Worm (Caenorhabditis elegans) whole organism, young adult: Measurements from ENCODE around the gene mua-6.
A peak's percentile ranks its signal among the peaks of the same experiment; 100 is the strongest.

Experiments
- B0261.1 ChIP-seq: sonication (generic microtip); optimal IDR thresholded peaks from 2 replicates; lab custom pipeline; 2016; ENCODE audit warnings: mild to moderate bottlenecking, missing genetic modification characterization, moderate library complexity, missing compliant biosample characterization
- B0336.3 ChIP-seq: fragments of 200-800 bp; sonication (Bioruptor generic); IDR thresholded peaks from 2 replicates; pipeline ENCODE4 v1.3.6; 2022; ENCODE audit warnings: missing genetic modification characterization, missing compliant biosample characterization
- C06A6.2 ChIP-seq: fragments of 200-800 bp; sonication (Bioruptor generic); conservative IDR thresholded peaks from 2 replicates; pipeline ENCODE4 v1.3.6; 2022; ENCODE audit warnings: missing genetic modification characterization, missing compliant biosample characterization
- D2030.7 ChIP-seq: fragments of 200-800 bp; sonication (Bioruptor generic); IDR thresholded peaks from 2 replicates; pipeline ENCODE4 v1.3.6; 2022; ENCODE audit warnings: missing genetic modification reagents, missing genetic modification characterization, missing compliant biosample characterization
- F10E7.11 ChIP-seq: sonication (generic microtip); optimal IDR thresholded peaks from 2 replicates; lab custom pipeline; 2017; ENCODE audit warnings: mild to moderate bottlenecking, missing genetic modification characterization, moderate library complexity, missing compliant biosample characterization
- F23B12.7 ChIP-seq: sonication (generic microtip); optimal IDR thresholded peaks from 2 replicates; lab custom pipeline; 2017; ENCODE audit warnings: missing genetic modification characterization, mild to moderate bottlenecking, missing compliant biosample characterization, antibody characterized with exemption, moderate library complexity; ENCODE audit not compliant: insufficient read depth
- F33H1.4 ChIP-seq: fragments of 200-800 bp; sonication (Bioruptor generic); IDR thresholded peaks from 2 replicates; pipeline ENCODE4 v1.3.6; 2022; ENCODE audit warnings: missing genetic modification reagents, missing genetic modification characterization, missing compliant biosample characterization
- F37B4.10 ChIP-seq: fragments of 200-800 bp; sonication (Bioruptor generic); IDR thresholded peaks from 2 replicates; pipeline ENCODE4 v1.3.6; 2022; ENCODE audit warnings: missing genetic modification characterization, missing compliant biosample characterization
- F55B11.4 ChIP-seq: sonication (generic microtip); optimal IDR thresholded peaks from 2 replicates; lab custom pipeline; 2016; ENCODE audit warnings: missing compliant biosample characterization, missing genetic modification characterization, borderline replicate concordance; ENCODE audit not compliant: insufficient read depth
- K11D2.4 ChIP-seq: fragments of 200-800 bp; sonication (Bioruptor generic); IDR thresholded peaks from 2 replicates; pipeline ENCODE4 v1.3.6; 2022; ENCODE audit warnings: missing genetic modification reagents, missing genetic modification characterization, missing compliant biosample characterization
- Y67H2A.10 ChIP-seq: fragments of 200-800 bp; sonication (Bioruptor generic); conservative IDR thresholded peaks from 2 replicates; pipeline ENCODE4 v1.3.6; 2022; ENCODE audit warnings: missing genetic modification reagents, missing genetic modification characterization, missing compliant biosample characterization
- Y95B8A.8 ChIP-seq: fragments of 200-800 bp; sonication (Bioruptor generic); IDR thresholded peaks from 2 replicates; pipeline ENCODE4 v1.3.6; 2022; ENCODE audit warnings: missing genetic modification reagents, missing genetic modification characterization, missing compliant biosample characterization
- akir-1 ChIP-seq: fragments of 200-800 bp; sonication (Bioruptor generic); optimal IDR thresholded peaks from 2 replicates; lab custom pipeline; 2018; ENCODE audit warnings: mild to moderate bottlenecking, missing genetic modification characterization, moderate library complexity, missing compliant biosample characterization
- aptf-2 ChIP-seq: fragments of 200-800 bp; sonication (Bioruptor generic); conservative IDR thresholded peaks from 2 replicates; pipeline ENCODE4 v1.3.6; 2022; ENCODE audit warnings: missing genetic modification reagents, missing genetic modification characterization, missing compliant biosample characterization
- aptf-3 ChIP-seq: fragments of 200-800 bp; sonication (Bioruptor generic); IDR thresholded peaks from 2 replicates; pipeline ENCODE4 v1.3.6; 2022; ENCODE audit warnings: missing genetic modification characterization, missing compliant biosample characterization
- atf-7 ChIP-seq: sonication (generic microtip); optimal IDR thresholded peaks from 2 replicates; lab custom pipeline; 2017; ENCODE audit warnings: mild to moderate bottlenecking, missing genetic modification characterization, missing compliant biosample characterization
- attf-5 ChIP-seq: fragments of 200-800 bp; sonication (Bioruptor generic); optimal IDR thresholded peaks from 2 replicates; lab custom pipeline; 2018; ENCODE audit warnings: mild to moderate bottlenecking, missing genetic modification characterization, missing compliant biosample characterization
- ccch-3 ChIP-seq: fragments of 200-800 bp; sonication (Bioruptor generic); optimal IDR thresholded peaks from 2 replicates; lab custom pipeline; 2018; ENCODE audit warnings: mild to moderate bottlenecking, missing genetic modification characterization, missing compliant biosample characterization
- cebp-2 ChIP-seq: fragments of 200-800 bp; sonication (Bioruptor generic); IDR thresholded peaks from 2 replicates; pipeline ENCODE4 v1.3.6; 2022; ENCODE audit warnings: missing genetic modification characterization, missing compliant biosample characterization
- ceh-58 ChIP-seq: fragments of 200-800 bp; sonication (Bioruptor generic); IDR thresholded peaks from 2 replicates; pipeline ENCODE4 v1.3.6; 2022; ENCODE audit warnings: missing genetic modification characterization, missing compliant biosample characterization
- chd-7 ChIP-seq: sonication (generic microtip); optimal IDR thresholded peaks from 2 replicates; lab custom pipeline; 2016; ENCODE audit warnings: mild to moderate bottlenecking, missing genetic modification characterization, moderate library complexity, missing compliant biosample characterization
- egl-44 ChIP-seq: fragments of 200-800 bp; sonication (Bioruptor generic); IDR thresholded peaks from 2 replicates; pipeline ENCODE4 v1.3.6; 2022; ENCODE audit warnings: missing genetic modification reagents, missing genetic modification characterization, missing compliant biosample characterization
- fkh-3 ChIP-seq: sonication (generic microtip); optimal IDR thresholded peaks from 2 replicates; lab custom pipeline; 2016; ENCODE audit warnings: mild to moderate bottlenecking, missing genetic modification characterization, missing compliant biosample characterization
- hmg-20 ChIP-seq: fragments of 200-800 bp; sonication (Bioruptor generic); IDR thresholded peaks from 2 replicates; pipeline ENCODE4 v1.3.6; 2022; ENCODE audit warnings: missing genetic modification reagents, missing genetic modification characterization, missing compliant biosample characterization
- let-526 ChIP-seq: fragments of 200-800 bp; sonication (Bioruptor generic); IDR thresholded peaks from 2 replicates; pipeline ENCODE4 v1.3.6; 2022; ENCODE audit warnings: missing genetic modification reagents, missing genetic modification characterization, missing compliant biosample characterization
- let-607 ChIP-seq, 2 experiments: fragments of 200-800 bp in 1 of 2; sonication (Bioruptor generic) in 1 of 2; sonication (generic microtip) in 1 of 2; optimal IDR thresholded peaks; 2 replicates each; lab custom pipeline; 2016 to 2018; ENCODE audit warnings: mild to moderate bottlenecking in 2 of 2, missing compliant biosample characterization in 2 of 2, missing genetic modification characterization in 2 of 2, moderate library complexity in 2 of 2, missing genotype in 1 of 2
- lin-26 ChIP-seq: fragments of 200-800 bp; sonication (Bioruptor generic); IDR thresholded peaks from 2 replicates; pipeline ENCODE4 v1.3.6; 2022; ENCODE audit warnings: missing genetic modification reagents, missing genetic modification characterization, missing compliant biosample characterization
- lin-40 ChIP-seq: sonication (generic microtip); optimal IDR thresholded peaks from 2 replicates; lab custom pipeline; 2016; ENCODE audit warnings: missing genetic modification characterization, mild to moderate bottlenecking, missing compliant biosample characterization, missing genotype, missing genetic modification reagents
- lin-54 ChIP-seq: fragments of 200-800 bp; sonication (Bioruptor generic); optimal IDR thresholded peaks from 2 replicates; lab custom pipeline; 2018; ENCODE audit warnings: mild to moderate bottlenecking, missing genetic modification characterization, missing compliant biosample characterization
- lsl-1 ChIP-seq: fragments of 200-800 bp; sonication (Bioruptor generic); optimal IDR thresholded peaks from 2 replicates; lab custom pipeline; 2018; ENCODE audit warnings: mild to moderate bottlenecking, missing genetic modification characterization, moderate library complexity, missing compliant biosample characterization
- lsy-27 ChIP-seq: sonication (generic microtip); optimal IDR thresholded peaks from 2 replicates; lab custom pipeline; 2017; ENCODE audit warnings: missing genetic modification characterization, mild to moderate bottlenecking, missing compliant biosample characterization, antibody characterized with exemption, missing genotype, borderline replicate concordance; ENCODE audit not compliant: insufficient read depth
- madf-3 ChIP-seq: fragments of 200-800 bp; sonication (Bioruptor generic); IDR thresholded peaks from 2 replicates; pipeline ENCODE4 v1.3.6; 2022; ENCODE audit warnings: missing genetic modification reagents, missing genetic modification characterization, missing compliant biosample characterization
- madf-8 ChIP-seq: fragments of 200-800 bp; sonication (Bioruptor generic); conservative IDR thresholded peaks from 2 replicates; pipeline ENCODE4 v1.3.6; 2022; ENCODE audit warnings: missing genetic modification reagents, missing genetic modification characterization, missing compliant biosample characterization
- mcd-1 ChIP-seq: fragments of 200-800 bp; sonication (Bioruptor generic); IDR thresholded peaks from 2 replicates; pipeline ENCODE4 v1.3.6; 2022; ENCODE audit warnings: missing genetic modification reagents, missing genetic modification characterization, missing compliant biosample characterization
- nhr-120 ChIP-seq: fragments of 200-800 bp; sonication (Bioruptor generic); IDR thresholded peaks from 2 replicates; pipeline ENCODE4 v1.3.6; 2022; ENCODE audit warnings: missing genetic modification characterization, missing compliant biosample characterization
- nhr-179 ChIP-seq: sonication (generic microtip); optimal IDR thresholded peaks from 2 replicates; lab custom pipeline; 2016; ENCODE audit warnings: mild to moderate bottlenecking, missing genetic modification characterization, missing compliant biosample characterization
- nhr-27 ChIP-seq: fragments of 200-800 bp; sonication (Bioruptor generic); optimal IDR thresholded peaks from 2 replicates; lab custom pipeline; 2018; ENCODE audit warnings: mild to moderate bottlenecking, missing genetic modification characterization, moderate library complexity, missing compliant biosample characterization
- pbrm-1 ChIP-seq: fragments of 200-800 bp; sonication (Bioruptor generic); IDR thresholded peaks from 2 replicates; pipeline ENCODE4 v1.3.6; 2022; ENCODE audit warnings: missing genetic modification reagents, missing genetic modification characterization, missing compliant biosample characterization
- rpc-1 ChIP-seq, 2 experiments: fragments of 150-350 bp in 1 of 2; sonication (generic microtip) in 1 of 2; optimal IDR thresholded peaks; 2 replicates each; lab custom pipeline; 2014 to 2018; ENCODE audit warnings: missing biosample characterization in 1 of 2, missing genetic modification characterization in 1 of 2, missing genetic modification reagents in 1 of 2, missing genotype in 1 of 2
- snpc-4 ChIP-seq, 5 experiments: fragments of 150-350 bp in 1 of 5; sonication (generic microtip) in 4 of 5; optimal IDR thresholded peaks; 2 replicates each; lab custom pipeline; 2014 to 2018; ENCODE audit warnings: missing genetic modification characterization in 5 of 5, missing biosample characterization in 3 of 5, antibody characterized with exemption in 2 of 5, mild to moderate bottlenecking in 2 of 5, missing compliant biosample characterization in 2 of 5, missing genotype in 2 of 5, moderate library complexity in 2 of 5, missing genetic modification reagents in 1 of 5
- somi-1 ChIP-seq: fragments of 200-800 bp; sonication (Bioruptor generic); optimal IDR thresholded peaks from 2 replicates; lab custom pipeline; 2018; ENCODE audit warnings: mild to moderate bottlenecking, missing genetic modification characterization, missing compliant biosample characterization
- sptf-2 ChIP-seq: fragments of 200-800 bp; sonication (Bioruptor generic); optimal IDR thresholded peaks from 2 replicates; lab custom pipeline; 2018; ENCODE audit warnings: mild to moderate bottlenecking, missing genetic modification characterization, missing compliant biosample characterization
- tbx-9 ChIP-seq: sonication (generic microtip); optimal IDR thresholded peaks from 2 replicates; lab custom pipeline; 2016; ENCODE audit warnings: borderline replicate concordance, missing genetic modification characterization, inconsistent platforms, missing compliant biosample characterization
- tlf-1 ChIP-seq: fragments of 200-800 bp; sonication (Bioruptor generic); optimal IDR thresholded peaks from 2 replicates; lab custom pipeline; 2018; ENCODE audit warnings: mild to moderate bottlenecking, missing genetic modification characterization, missing compliant biosample characterization
- unc-130 ChIP-seq: sonication (generic microtip); optimal IDR thresholded peaks from 2 replicates; lab custom pipeline; 2016; ENCODE audit warnings: missing genetic modification reagents, missing genetic modification characterization, missing compliant biosample characterization
- xnd-1 ChIP-seq: sonication (generic microtip); optimal IDR thresholded peaks from 2 replicates; lab custom pipeline; 2016; ENCODE audit warnings: missing genotype, missing genetic modification reagents, missing genetic modification characterization, missing compliant biosample characterization
- ztf-28 ChIP-seq: fragments of 200-800 bp; sonication (Bioruptor generic); IDR thresholded peaks from 2 replicates; pipeline ENCODE4 v1.3.6; 2022; ENCODE audit warnings: missing genetic modification reagents, missing genetic modification characterization, missing compliant biosample characterization
- ztf-6 ChIP-seq: fragments of 200-800 bp; sonication (Bioruptor generic); IDR thresholded peaks from 2 replicates; pipeline ENCODE4 v1.3.6; 2022; ENCODE audit warnings: missing genetic modification reagents, missing genetic modification characterization, missing compliant biosample characterization

Gene mua-6

DNA sequence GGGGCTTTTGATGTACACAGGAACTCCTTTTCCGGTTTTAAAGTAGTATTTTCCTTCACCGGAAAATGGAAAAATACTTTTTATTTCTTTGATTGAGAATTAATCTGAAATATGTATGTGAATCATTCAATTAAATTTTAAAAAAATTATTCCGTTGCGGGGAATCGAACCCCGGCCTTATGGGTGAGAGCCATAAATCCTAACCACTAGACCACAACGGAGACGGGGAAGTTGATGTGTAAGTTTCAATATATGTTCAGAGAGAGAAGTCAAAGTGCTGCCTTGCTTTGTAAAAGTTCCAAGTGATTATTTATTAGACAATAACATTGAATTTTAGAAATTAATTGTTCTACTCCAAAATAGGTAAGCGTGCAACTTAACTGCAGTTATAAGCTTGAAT is 5.7 kb upstream of the mua-6 start (continued):
- no peak for TF ChIP-seq lsl-1 (GFP tag; lab: Kevin White, UChicago)
- peak; percentile 86 for TF ChIP-seq lin-26 (GFP tag; lab: Robert Waterston, UW)
- TF ChIP-seq tlf-1: no peak
- TF ChIP-seq B0336.3 (GFP tag; lab: Robert Waterston, UW): no peak
- no peak for TF ChIP-seq madf-8 (GFP tag; lab: Robert Waterston, UW)
- no peak for TF ChIP-seq aptf-2 (GFP tag; lab: Robert Waterston, UW)
- no peak for TF ChIP-seq F33H1.4 (GFP tag; lab: Robert Waterston, UW)
- TF ChIP-seq nhr-179 (tag; lab: Kevin White, UChicago): peak; percentile 66
- TF ChIP-seq cebp-2 (GFP tag; lab: Robert Waterston, UW): peak; percentile 79; the same call in 1 of the 2 replicates
- TF ChIP-seq ztf-28 (GFP tag; lab: Robert Waterston, UW): no peak
- peak; percentile 93 for TF ChIP-seq rpc-1 (optimal IDR thresholded peaks at IDR 0.05; lab: Kevin White, UChicago)
- TF ChIP-seq rpc-1 (tag; optimal IDR thresholded peaks at IDR 0.05; lab: Kevin White, UChicago): peak; percentile 95
- TF ChIP-seq sptf-2 (GFP tag; lab: Kevin White, UChicago): no peak
- no peak for TF ChIP-seq aptf-3 (GFP tag; lab: Robert Waterston, UW)
- no peak for TF ChIP-seq tbx-9 (tag; lab: Kevin White, UChicago)
- peak; percentile 62 for TF ChIP-seq D2030.7 (GFP tag; lab: Robert Waterston, UW)
- TF ChIP-seq pbrm-1: peak; percentile 71
- no peak for TF ChIP-seq C06A6.2
- TF ChIP-seq F10E7.11 (tag; lab: Kevin White, UChicago): peak; percentile 43
- TF ChIP-seq egl-44 (GFP tag; lab: Robert Waterston, UW): no peak
- TF ChIP-seq madf-3 (GFP tag; lab: Robert Waterston, UW): no peak
- peak; percentile 28 for TF ChIP-seq chd-7 (tag; lab: Kevin White, UChicago)
- TF ChIP-seq Y95B8A.8 (GFP tag; lab: Robert Waterston, UW): no peak
- TF ChIP-seq Y67H2A.10 (GFP tag; lab: Robert Waterston, UW): no peak
- TF ChIP-seq let-526 (GFP tag; lab: Robert Waterston, UW): no peak
- TF ChIP-seq K11D2.4 (GFP tag; lab: Robert Waterston, UW): no peak
- TF ChIP-seq xnd-1: no peak
- peak; percentile 38 for TF ChIP-seq somi-1
- TF ChIP-seq lin-54: peak; percentile 24
- no peak for TF ChIP-seq lsy-27 (tag; lab: Kevin White, UChicago)
- peak; percentile 12; the same call in 1 of the 2 replicates for TF ChIP-seq mcd-1 (GFP tag; lab: Robert Waterston, UW)
- TF ChIP-seq ccch-3 (GFP tag; lab: Kevin White, UChicago): no peak
- TF ChIP-seq nhr-27 (tag; lab: Kevin White, UChicago): no peak
- TF ChIP-seq attf-5 (GFP tag; lab: Kevin White, UChicago): no peak
- TF ChIP-seq F37B4.10: no peak
- no peak for TF ChIP-seq nhr-120 (GFP tag; lab: Robert Waterston, UW)
- no peak for TF ChIP-seq atf-7 (tag; lab: Kevin White, UChicago)
- TF ChIP-seq ztf-6: no peak
- no peak for TF ChIP-seq ceh-58 (GFP tag; lab: Robert Waterston, UW)
- no peak for TF ChIP-seq snpc-4 (GFP tag; optimal IDR thresholded peaks at IDR 0.05; lab: Kevin White, UChicago)
- TF ChIP-seq snpc-4 (tag; optimal IDR thresholded peaks at IDR 0.05; lab: Kevin White, UChicago): peak; percentile 0 to 80 (median 70)
- TF ChIP-seq fkh-3: no peak
- peak; percentile 60 for TF ChIP-seq F23B12.7 (tag; lab: Kevin White, UChicago)
- TF ChIP-seq lin-40 (tag; lab: Kevin White, UChicago): peak; percentile 28
- peak; percentile 88 for TF ChIP-seq B0261.1
- peak in 1 of 2 experiments; percentile 40 for TF ChIP-seq let-607 (tag; optimal IDR thresholded peaks at IDR 0.05; lab: Kevin White, UChicago)
- TF ChIP-seq unc-130 (GFP tag; lab: Kevin White, UChicago): peak; percentile 16
- TF ChIP-seq F55B11.4 (tag; lab: Kevin White, UChicago): no peak
- TF ChIP-seq hmg-20: no peak
- no peak for TF ChIP-seq akir-1 (GFP tag; lab: Kevin White, UChicago)
